Worm (Caenorhabditis elegans) whole organism, dauer: ENCODE data around the gene F46G11.4.

ENCODE experiments used
- unc-62 ChIP-seq: sonication (generic microtip); optimal IDR thresholded peaks from 2 replicates; lab custom pipeline; 2017; ENCODE audit warnings: missing biosample characterization, missing genetic modification reagents, missing genetic modification characterization

The F46G11.4 gene

DNA sequence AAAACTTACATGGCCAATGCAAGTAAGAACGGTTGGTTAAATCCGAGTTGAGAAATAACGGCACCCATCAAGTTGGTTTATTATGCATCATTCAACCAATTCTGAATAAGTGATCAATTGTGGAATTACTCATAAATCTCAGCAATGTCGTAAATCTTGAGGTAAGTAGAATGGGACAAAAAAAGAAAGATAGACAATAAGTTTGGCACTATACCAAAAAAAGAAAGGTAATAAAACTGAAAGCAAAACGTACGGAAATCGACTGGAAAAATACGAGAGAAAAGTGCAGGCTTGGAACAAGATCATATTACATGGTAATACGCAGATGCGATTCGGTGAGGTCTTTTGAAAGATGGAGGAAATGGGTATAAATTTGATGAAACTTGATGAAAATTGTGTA lies at the start of gene F46G11.4:
Gene F46G11.4 (minus strand): TSS at position 101 of the 400 bp plus-strand sequence.
- TF ChIP-seq unc-62 (GFP tag; lab: Kevin White, UChicago) = no peak

DNA sequence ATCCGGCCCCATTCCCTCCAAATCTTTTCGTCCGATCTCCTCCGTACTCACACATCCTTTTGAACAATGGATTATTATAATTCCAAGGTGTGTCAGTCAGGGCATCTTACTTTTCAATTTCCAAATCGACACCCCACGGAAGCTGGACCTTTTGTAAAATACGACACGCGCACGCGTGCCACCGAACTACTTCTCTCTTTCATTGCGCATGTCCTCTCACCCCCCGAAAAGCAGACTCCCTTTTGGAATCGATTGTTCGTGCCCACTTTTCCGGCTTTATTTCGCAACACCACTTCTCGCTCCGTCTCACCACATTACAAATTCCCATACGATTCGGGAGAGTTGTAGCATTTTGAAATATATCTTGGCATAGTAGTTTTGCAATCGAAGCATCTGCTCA lies 48.7 kb upstream of the F46G11.4 start:
- no peak for TF ChIP-seq unc-62 (GFP tag; lab: Kevin White, UChicago)

DNA sequence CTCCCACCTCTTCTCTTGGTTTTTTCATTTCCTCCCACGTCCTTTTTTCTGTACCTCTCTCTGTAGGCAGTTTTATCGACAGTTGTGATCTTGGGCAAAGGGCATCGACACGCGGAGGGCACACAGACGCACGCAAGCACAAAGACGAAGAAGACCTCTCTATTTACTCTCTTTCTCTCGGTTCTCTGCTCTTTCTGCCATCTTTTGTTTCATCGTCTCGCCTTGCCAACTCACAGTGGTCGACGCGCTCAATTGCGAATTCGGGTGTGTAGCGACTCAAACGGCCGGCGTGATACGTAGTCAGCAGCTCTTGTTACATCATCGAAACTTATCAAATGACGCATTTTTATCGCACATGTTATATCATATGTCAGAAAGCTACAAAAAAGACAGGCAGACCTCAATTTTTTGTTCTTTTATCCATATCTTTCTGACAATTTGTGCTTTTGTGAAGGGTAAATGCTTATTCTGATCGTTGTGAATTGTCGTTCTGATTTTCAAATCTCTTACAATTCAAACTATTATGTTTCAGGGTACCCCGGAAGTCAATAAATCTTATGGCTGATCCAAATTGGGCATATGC lies 42.6 kb upstream of the F46G11.4 start, which contains the start of gene puf-9:
Gene puf-9 (plus strand): TSS at position 533 of the 583 bp plus-strand sequence.
- TF ChIP-seq unc-62 (GFP tag; lab: Kevin White, UChicago) = peak; percentile 56

DNA sequence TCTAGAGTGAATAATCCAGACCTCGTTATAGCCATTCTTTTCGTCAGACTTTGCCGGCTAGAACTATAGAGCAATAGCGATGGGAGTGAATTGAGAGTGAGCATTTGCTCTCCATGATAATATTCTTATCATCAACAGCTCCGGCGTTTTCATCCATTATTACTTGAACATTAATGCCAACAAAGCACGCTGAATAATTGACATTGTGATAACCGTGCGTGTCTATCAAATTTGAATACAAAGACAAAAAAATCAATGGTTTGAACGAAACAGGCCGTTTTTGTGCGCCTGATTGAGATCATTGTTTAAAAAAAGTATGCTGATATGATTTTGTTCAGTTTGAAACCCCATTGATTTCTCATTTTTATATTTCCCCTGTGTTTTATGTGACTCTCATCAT lies 41.1 kb upstream of the F46G11.4 start, which contains the start of gene dct-11:
Gene dct-11 (minus strand): TSS at position 136 of the 400 bp plus-strand sequence.
- TF ChIP-seq unc-62 (GFP tag; lab: Kevin White, UChicago) = no peak

DNA sequence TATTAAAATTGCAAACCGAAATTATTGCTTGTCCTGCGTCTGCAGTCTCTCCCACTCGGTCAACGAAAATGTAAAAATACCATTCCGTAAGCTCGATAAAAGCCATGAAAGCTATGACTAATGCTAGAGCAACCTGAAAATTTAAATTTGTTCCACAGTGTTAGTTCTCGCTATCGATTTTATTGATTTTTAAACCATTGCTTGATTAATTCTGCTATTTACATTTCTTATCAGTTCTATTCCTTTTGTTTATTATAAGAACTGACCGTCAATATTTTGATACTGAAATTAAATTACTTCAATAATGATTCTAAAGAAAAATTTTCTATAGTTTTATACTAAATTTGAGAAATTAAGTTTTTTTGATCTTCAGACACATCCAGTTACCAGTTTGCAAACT lies 40.6 kb upstream of the F46G11.4 start:
- TF ChIP-seq unc-62 (GFP tag; lab: Kevin White, UChicago) = no peak

DNA sequence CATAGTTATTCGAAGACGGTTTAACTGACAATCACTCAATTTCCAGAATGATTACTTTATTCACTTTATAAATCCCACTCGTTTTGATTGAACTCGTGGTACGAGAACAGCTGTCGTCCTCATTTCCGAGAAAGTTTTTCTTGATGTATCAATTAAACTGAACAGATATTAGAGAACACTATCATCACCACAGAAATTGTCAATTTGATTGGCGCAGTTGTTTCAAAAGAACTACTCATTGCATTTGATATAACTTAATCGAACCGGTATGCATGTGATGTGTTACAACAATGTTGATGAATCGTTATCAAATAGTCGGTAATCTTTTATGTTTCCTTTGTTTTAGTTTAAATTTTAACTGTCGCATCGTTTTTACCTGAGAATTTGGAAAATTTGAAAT lies 38.4 kb upstream of the F46G11.4 start:
- TF ChIP-seq unc-62 (GFP tag; lab: Kevin White, UChicago) = no peak

DNA sequence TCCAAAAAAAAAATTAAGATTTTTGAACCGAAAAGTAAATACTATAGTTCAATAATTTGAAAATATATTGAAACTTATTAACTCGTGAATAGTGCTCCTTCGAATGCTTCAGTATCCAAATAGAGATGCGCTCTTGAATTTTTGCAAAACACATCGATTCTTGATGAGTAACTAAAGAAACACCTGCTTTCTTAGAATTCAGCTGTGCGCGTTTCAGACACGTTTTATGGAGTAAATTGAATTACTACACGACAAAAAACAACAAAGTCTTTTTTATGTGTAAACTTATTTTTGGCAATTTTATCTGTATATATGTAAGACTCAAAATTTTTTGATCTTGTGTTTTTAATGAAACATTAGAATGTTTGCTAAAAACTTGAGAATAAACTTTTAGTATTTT lies 37.9 kb upstream of the F46G11.4 start:
- TF ChIP-seq unc-62 (GFP tag; lab: Kevin White, UChicago) = no peak

DNA sequence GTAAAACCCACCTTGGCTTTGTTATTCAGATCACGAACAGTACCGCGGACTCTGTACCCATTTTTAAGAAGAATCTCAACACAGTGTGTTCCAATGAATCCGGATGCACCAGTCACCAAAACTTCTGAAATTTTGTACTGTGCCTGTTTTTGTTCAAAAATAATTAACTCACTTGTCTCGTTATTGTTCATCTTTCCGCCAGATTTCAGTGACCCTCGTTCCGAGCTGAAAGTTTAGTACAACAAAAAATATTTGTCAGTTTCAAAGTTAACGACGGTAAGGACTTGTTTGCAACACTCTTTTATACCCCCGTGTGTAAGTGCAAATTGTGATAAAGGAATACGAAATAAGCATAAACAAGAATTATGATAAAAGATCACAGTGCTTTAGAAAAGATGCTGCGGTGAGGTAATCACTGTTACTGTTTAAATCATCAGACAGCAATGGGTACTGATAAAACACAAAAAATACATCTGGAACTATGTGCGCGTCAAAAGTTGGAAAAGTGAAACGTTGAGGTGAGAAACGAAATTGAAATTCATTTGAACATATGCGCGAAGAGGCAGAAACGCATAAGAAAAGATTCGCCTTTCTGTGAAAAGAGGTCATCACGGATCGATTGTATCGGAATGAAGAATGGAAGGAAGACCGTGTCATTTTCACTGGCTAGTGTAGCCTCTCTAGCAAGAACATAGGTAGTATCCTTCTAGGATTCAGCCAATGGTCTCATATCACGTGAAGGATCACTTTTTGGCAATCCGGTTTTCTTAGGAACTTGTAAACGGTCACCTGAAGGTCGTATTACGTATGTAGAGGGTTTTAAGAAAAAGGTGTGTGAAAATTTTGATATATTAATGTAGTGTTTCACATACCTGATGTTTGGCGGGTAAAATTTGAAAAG lies 36.2 kb upstream of the F46G11.4 start, which contains the start of gene F13D11.4:
Gene F13D11.4 (minus strand): TSS at position 225 of the 901 bp plus-strand sequence.
- TF ChIP-seq unc-62 (GFP tag; lab: Kevin White, UChicago) = no peak

DNA sequence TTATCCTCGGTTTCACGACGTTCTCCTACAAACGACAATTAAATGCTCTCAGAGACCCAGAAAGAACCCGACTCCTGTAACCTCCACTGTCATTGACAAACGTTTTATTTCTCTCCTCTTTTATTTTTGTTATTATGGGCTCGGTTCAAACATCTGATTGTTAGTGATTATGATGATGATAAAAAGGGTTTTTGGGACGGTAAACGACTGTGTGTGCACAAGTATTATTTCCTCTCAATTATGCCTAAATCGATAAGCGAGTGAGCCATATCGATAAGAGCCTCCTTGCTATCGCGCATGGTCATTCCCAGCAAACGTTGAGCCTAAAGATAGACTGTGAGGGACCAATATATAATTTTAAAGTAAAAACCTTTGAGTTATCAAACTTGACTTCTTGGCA lies 33.2 kb upstream of the F46G11.4 start:
- TF ChIP-seq unc-62 (GFP tag; lab: Kevin White, UChicago) = no peak

DNA sequence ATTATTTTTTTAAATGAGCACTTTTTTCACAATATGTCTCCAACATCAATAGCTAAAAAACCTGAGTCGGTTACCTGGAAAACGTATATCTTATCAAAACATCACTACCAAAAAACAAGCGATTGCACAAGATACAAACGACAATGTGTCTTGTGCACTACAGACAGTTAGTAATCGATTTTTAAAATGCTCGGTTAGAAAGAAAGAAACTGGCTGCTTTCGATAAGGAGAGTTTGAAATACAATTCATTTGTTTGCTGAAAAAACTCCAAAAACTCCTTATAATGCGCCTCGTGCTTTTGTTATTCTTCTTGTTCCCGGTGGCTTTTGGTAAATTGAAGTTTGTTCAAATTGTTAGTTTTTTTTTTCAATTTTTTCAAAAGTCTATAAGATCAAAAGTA lies 30.6 kb upstream of the F46G11.4 start, which contains the start of gene acp-5:
Gene acp-5 (plus strand): TSS at position 261 of the 400 bp plus-strand sequence.
- TF ChIP-seq unc-62 (GFP tag; lab: Kevin White, UChicago) = no peak

DNA sequence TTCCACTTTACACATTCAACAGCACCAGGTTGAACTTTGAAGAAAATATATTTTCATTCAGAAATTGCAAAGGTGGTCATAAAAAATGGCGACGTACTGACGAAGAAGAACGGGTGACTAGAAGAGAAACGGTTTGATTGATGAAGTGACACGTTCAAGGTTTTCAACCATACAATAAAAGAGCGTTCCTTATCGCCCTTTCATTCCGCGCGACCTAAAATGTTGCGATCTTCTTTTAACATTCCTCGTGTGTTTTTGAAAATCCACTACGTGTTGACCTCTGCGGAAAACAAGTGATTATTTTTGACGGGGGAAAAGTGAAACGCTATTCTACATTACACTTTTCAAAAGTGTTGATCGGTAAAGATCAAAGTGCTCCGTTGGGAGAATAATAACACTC lies 29.5 kb upstream of the F46G11.4 start:
- no peak for TF ChIP-seq unc-62 (GFP tag; lab: Kevin White, UChicago)

DNA sequence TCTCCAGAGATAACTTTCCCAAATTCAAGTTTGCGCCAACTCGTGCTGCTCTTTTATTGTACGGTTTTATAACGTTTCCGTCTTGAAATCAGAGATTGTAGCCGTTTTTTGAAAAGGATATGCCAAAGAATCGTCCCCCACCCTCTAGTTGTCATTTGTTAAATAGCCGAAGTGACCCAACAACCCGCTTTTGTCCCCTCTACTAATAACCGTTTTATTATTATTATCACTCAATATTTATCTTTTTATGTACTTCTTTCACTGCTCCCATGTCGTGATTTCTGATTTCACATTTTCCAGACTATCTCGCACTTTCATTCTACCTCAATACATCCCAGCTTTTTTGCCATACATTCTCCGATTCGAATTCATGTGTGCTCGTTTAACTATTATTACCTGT lies 28.4 kb upstream of the F46G11.4 start:
- no peak for TF ChIP-seq unc-62 (GFP tag; lab: Kevin White, UChicago)

DNA sequence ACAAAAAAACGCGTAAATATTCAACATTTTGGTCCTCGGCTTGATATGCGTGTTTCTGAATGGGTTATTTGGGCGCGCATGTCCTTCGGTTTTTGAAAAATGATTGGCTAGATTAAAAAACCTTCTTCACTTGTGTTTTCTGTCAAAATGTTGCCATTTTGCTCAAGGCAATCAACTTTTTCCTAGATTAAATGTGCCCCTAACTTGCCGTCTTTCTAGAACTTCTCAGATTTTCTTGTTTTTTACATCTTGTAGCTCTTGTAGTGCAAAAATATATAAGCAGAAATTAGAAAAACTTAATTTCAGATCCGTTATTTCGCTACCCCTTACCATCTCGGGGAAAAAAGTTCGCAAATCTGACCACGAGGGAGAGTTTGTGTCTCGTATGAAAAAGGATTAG lies 23.3 kb upstream of the F46G11.4 start, which contains the start of gene hbl-1:
Gene hbl-1 (plus strand): TSS at position 301 of the 400 bp plus-strand sequence.
- no peak for TF ChIP-seq unc-62 (GFP tag; lab: Kevin White, UChicago)

DNA sequence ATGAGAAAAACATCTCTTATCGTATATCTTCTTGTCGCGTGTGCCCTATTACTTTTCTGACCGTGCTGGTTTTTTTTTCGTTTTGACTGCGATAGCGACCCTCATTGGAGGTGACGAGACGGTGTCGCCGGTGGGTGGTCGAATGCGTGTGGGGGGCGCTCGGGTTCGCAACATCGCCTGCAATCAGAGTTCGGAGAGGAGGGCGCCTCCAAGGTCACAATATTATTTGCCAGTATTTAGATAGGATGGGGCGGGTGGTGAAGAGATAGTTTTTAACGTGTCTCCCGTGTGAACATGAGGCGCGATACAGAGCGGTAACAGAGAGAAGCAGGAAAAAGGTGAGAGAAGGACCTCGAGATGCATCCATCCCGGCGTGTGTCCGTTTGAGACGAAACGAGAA lies 22.3 kb upstream of the F46G11.4 start:
- TF ChIP-seq unc-62 (GFP tag; lab: Kevin White, UChicago) = no peak

DNA sequence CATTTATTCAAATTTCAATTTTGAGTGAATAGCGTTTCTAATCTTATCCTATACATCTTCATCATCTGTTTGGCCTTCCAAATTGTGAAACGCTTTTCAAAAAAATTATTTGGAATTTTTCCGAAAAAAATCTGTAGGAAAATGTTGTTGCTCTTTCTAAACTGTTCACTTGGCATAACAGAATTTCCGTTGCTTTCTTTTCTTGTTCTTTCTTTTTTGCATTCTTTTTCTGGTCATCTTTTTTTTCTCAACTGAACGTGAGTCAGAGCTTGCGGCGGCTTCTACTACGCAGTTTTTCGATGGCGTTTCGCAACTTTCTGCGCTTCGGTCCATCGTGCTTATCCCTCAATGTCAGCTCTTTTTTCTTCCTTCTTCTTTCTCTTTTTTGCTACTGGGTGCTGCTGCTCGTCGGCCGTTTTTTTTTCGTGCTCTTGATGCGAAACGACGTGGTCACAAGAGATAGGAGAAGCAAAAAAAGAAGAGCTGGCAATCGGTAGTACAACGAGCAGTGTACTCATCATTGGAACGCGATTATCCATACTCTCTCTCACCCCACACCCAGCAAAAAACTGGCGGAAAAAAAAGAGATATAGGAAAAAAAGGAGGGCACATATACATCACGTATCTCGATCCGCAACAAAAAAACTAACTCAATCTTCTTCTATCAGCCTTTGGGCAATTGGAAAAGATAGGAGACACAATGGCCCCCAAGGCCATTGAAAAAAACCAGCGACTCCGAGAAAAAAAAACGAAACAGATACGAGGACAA lies 21.3 kb upstream of the F46G11.4 start:
- no peak for TF ChIP-seq unc-62 (GFP tag; lab: Kevin White, UChicago)
